Fruit fly (Drosophila melanogaster): ENCODE data around the gene Grip163.
A peak's percentile ranks its signal among the peaks of the same experiment; 100 is the strongest.

Grip163 gene

DNA sequence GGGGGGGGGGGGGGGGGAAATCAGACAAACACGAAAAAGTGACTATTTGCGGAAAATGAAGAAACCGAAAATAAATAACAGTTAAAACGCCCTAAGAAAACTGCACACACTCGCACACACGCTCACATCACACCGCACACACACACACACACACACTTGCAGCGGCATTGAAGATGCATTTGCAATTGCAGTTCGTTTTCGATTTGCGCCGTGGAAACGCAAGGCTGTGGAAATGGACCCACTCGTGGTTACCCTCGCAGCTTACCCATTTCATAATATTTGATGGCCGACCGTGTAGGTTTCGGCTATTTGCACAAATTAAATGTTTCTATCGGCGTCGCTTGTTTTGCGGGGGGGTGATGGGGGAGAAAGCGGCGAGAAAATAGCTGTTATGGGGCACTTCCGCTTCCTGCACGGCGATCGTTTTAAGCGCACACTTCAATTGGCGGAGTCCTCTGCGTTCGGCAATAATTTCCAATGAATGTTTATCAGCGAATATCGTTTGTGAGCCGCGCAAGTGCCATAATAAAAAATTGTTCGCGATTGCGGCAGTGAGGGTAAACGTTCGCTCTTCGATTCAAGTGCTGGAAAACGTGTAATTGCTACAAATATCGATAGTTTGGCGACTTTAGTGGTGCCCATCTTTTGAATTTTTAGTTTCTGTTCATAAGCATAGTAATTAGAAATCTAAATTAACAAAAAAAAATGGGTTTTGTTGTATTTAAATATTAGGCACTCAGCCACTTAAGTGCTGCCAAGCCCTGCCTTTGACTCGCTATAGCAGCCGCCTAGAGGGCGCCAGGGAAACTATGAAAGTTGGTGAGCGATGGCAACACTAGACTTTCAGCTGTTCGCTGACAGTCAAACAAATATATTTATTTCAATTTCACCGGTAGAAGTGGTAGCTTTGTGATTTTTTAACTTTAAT is 4.6 kb upstream of the Grip163 start, which contains the start of the genes Pop2 and CG6928 (continued):
- TF ChIP-seq hb (GFP tag; IDR thresholded peaks at IDR 0.05; ENCODE audit: partially characterized antibody) (peak; percentile 62; the same call in 1 of the 3 replicates), CG3995 (GFP tag; optimal IDR thresholded peaks at IDR 0.05) (peak; percentile 10), Abd-B (GFP tag; optimal IDR thresholded peaks at IDR 0.05) (peak; percentile 72), gem (tag; optimal IDR thresholded peaks at IDR 0.05) (peak; percentile 70), CG13296 (GFP tag; optimal IDR thresholded peaks at IDR 0.05) (no peak), CG8924 (tag; optimal IDR thresholded peaks at IDR 0.05) (peak; percentile 56), caup (GFP tag; optimal IDR thresholded peaks at IDR 0.05; ENCODE audit: severe bottlenecking) (peak; percentile 76), dpn (GFP tag; optimal IDR thresholded peaks at IDR 0.05) (peak; percentile 79 to 88), schlank (tag; optimal IDR thresholded peaks at IDR 0.05) (no peak), bsh (GFP tag; optimal IDR thresholded peaks at IDR 0.05) (peak in 1 of 2 experiments; percentile 39), CG13123 (GFP tag; optimal IDR thresholded peaks at IDR 0.05) (peak; percentile 63), CG17328 (GFP tag; IDR thresholded peaks at IDR 0.05) (peak; percentile 69), aop (GFP tag; IDR thresholded peaks at IDR 0.05) (no peak), Doc2 (GFP tag; IDR thresholded peaks at IDR 0.05) (no peak), MBD-R2 (GFP tag; IDR thresholded peaks at IDR 0.05) (peak; percentile 94), gsb-n (tag; optimal IDR thresholded peaks at IDR 0.05) (peak; percentile 1), CG8290 (GFP tag; optimal IDR thresholded peaks at IDR 0.05) (peak; percentile 74), CG8290 (tag; optimal IDR thresholded peaks at IDR 0.05) (no peak), CG3281 (GFP tag; optimal IDR thresholded peaks at IDR 0.05) (peak; percentile 52), pzg (GFP tag; optimal IDR thresholded peaks at IDR 0.05) (peak; percentile 88), al (GFP tag; IDR thresholded peaks at IDR 0.05) (peak; percentile 56), pho (GFP tag; optimal IDR thresholded peaks at IDR 0.05) (peak; percentile 88), CG12769 (tag; optimal IDR thresholded peaks at IDR 0.05) (no peak), Dp (GFP tag; optimal IDR thresholded peaks at IDR 0.05) (peak; percentile 67), Myb (GFP tag; optimal IDR thresholded peaks at IDR 0.05) (peak; percentile 83), onecut (GFP tag; IDR thresholded peaks at IDR 0.05) (no peak), HLHmδ (GFP tag; optimal IDR thresholded peaks at IDR 0.05) (no peak), CG6791 (GFP tag; IDR thresholded peaks at IDR 0.05; ENCODE audit: partially characterized antibody) (peak; percentile 71), CG10366 (GFP tag; IDR thresholded peaks at IDR 0.05) (peak; percentile 57), jumu (GFP tag; optimal IDR thresholded peaks at IDR 0.05) (peak; percentile 84), CG7556 (GFP tag; optimal IDR thresholded peaks at IDR 0.05) (peak; percentile 52), Awh (GFP tag; IDR thresholded peaks at IDR 0.05) (no peak), Ets97D (GFP tag; optimal IDR thresholded peaks at IDR 0.05) (peak; percentile 92), CG18476 (GFP tag; optimal IDR thresholded peaks at IDR 0.05) (peak; percentile 62), Asciz (GFP tag; optimal IDR thresholded peaks at IDR 0.05) (no peak), CG16779 (GFP tag; IDR thresholded peaks at IDR 0.05) (peak; percentile 41; the same call in 1 of the 2 replicates), Rx (GFP tag; IDR thresholded peaks at IDR 0.05) (peak; percentile 36; the same call in 1 of the 2 replicates), disco-r (GFP tag; optimal IDR thresholded peaks at IDR 0.05) (peak; percentile 72), eve (GFP tag; optimal IDR thresholded peaks at IDR 0.05) (no peak), CG11723 (GFP tag; optimal IDR thresholded peaks at IDR 0.05) (peak; percentile 40), her (GFP tag; optimal IDR thresholded peaks at IDR 0.05) (peak; percentile 76), HLH54F (GFP tag; optimal IDR thresholded peaks at IDR 0.05) (peak; percentile 91), grau (tag; optimal IDR thresholded peaks at IDR 0.05) (peak; percentile 64), Spps (tag; optimal IDR thresholded peaks at IDR 0.05) (peak; percentile 0), Hr51 (GFP tag; optimal IDR thresholded peaks at IDR 0.05) (peak in 1 of 2 experiments; percentile 88), dmrt99B (tag; optimal IDR thresholded peaks at IDR 0.05) (no peak), CG4820 (GFP tag; optimal IDR thresholded peaks at IDR 0.05) (peak; percentile 71), CG12391 (tag; optimal IDR thresholded peaks at IDR 0.05) (peak; percentile 79)
